Fruit fly (Drosophila melanogaster): ENCODE measurements around the gene CG3402.

- TF ChIP-seq Dbx (GFP tag; IDR thresholded peaks at IDR 0.05) (no peak), CG4360 (GFP tag; IDR thresholded peaks at IDR 0.05) (no peak), CG3407 (GFP tag; optimal IDR thresholded peaks at IDR 0.05) (no peak)
These were observed 13.9 kb upstream of the CG3402 start for dm6 chr3L:666544-666943.

Data from whole organism, embryonic.